Comparison of ENCODE assay signal across 1 fruit fly cellular context in the genomic region with DNA sequence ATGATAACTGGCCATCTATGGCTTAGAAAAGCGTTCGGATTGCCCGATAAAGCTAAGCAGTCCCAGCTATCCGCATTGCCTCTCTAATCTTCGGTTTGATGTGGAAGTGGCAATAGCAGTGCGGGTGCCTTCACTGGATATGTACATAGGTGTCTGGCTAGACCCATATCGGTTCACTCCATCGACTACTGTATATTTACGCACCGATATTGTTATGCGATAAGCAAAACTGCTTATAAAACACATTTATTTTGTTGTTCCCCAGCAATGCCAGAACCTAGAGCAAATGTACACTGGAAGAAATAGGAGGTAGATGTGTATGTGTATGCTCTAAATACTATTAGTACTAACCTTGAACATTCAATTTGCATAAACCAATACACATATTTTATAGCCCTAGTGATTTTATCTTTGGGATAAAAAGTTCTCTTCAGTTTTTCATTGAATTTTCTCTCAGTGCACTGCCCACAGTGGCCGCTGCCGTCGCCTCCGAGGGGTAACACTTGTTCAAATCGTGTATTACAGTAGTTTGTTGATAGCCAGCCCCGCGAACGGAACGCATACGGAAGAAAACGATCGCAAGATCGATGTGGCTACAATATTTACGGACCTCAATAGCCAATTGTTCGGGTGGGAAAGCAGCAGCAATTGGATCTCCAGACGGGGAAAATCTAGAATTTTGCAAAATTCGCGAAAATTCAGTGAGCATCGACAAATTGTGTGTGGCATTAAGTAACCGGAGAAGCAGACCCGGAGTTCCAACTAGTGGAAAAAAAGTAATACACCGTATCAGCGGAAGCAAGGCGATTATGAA.
TF ChIP-seq lines count a peak whose summit lies in the region.

A gene (plus strand): TSS at position 524 of the 814 bp plus-strand sequence.

TF ChIP-seq in whole organism, embryonic, 481 proteins besides CTCF, POLR2A, EP300 and RAD21 (continued from another document and continues in another):
- TF ChIP-seq croc (GFP tag; conservative IDR thresholded peaks at IDR 0.05; lab: Robert Waterston, UW) (peak; percentile 94), Gsc (GFP tag; IDR thresholded peaks at IDR 0.05; lab: Robert Waterston, UW) (no peak; the same call in none of the 2 replicates), sob (GFP tag; IDR thresholded peaks at IDR 0.05; lab: Robert Waterston, UW) (peak; percentile 99), CG3281 (GFP tag; optimal IDR thresholded peaks at IDR 0.05; lab: Kevin White, UChicago) (peak; percentile 98), jumu (GFP tag; optimal IDR thresholded peaks at IDR 0.05; lab: Kevin White, UChicago) (peak; percentile 97), bigmax (GFP tag; optimal IDR thresholded peaks at IDR 0.05; lab: Kevin White, UChicago) (peak; percentile 55), CG17385 (GFP tag; optimal IDR thresholded peaks at IDR 0.05; lab: Kevin White, UChicago) (peak; percentile 96), CG11723 (GFP tag; optimal IDR thresholded peaks at IDR 0.05; lab: Kevin White, UChicago) (peak; percentile 88), danr (GFP tag; IDR thresholded peaks at IDR 0.05; lab: Robert Waterston, UW) (peak; percentile 95), mam (GFP tag; optimal IDR thresholded peaks at IDR 0.05; lab: Kevin White, UChicago) (peak; percentile 98), Hsf (GFP tag; optimal IDR thresholded peaks at IDR 0.05; lab: Kevin White, UChicago) (peak; percentile 97), MBD-R2 (GFP tag; IDR thresholded peaks at IDR 0.05; lab: Robert Waterston, UW) (peak; percentile 98), Dll (GFP tag; IDR thresholded peaks at IDR 0.05; lab: Robert Waterston, UW; ENCODE audit: partially characterized antibody) (no peak), Nf-YC (tag; optimal IDR thresholded peaks at IDR 0.05; lab: Kevin White, UChicago) (peak; percentile 82), MTF-1 (GFP tag; optimal IDR thresholded peaks at IDR 0.05; lab: Kevin White, UChicago; ENCODE audit: borderline replicate concordance) (peak; percentile 93), CG17612 (GFP tag; IDR thresholded peaks at IDR 0.05; lab: Robert Waterston, UW) (peak; percentile 93), CoRest (tag; optimal IDR thresholded peaks at IDR 0.05; lab: Kevin White, UChicago) (peak; percentile 97), Elba2 (GFP tag; optimal IDR thresholded peaks at IDR 0.05; lab: Kevin White, UChicago) (peak; percentile 41), ssp (GFP tag; IDR thresholded peaks at IDR 0.05; lab: Robert Waterston, UW) (peak; percentile 89), gem (tag; optimal IDR thresholded peaks at IDR 0.05; lab: Kevin White, UChicago) (peak; percentile 98), zfh2 (GFP tag; optimal IDR thresholded peaks at IDR 0.05; lab: Kevin White, UChicago) (peak; percentile 97), peb (GFP tag; IDR thresholded peaks at IDR 0.05; lab: Robert Waterston, UW) (peak; percentile 90), CG10366 (GFP tag; IDR thresholded peaks at IDR 0.05; lab: Robert Waterston, UW) (peak; percentile 97), Adf1 (GFP tag; IDR thresholded peaks at IDR 0.05; lab: Robert Waterston, UW) (peak; percentile 86), CG30431 (GFP tag; optimal IDR thresholded peaks at IDR 0.05; lab: Kevin White, UChicago) (peak; percentile 92), E2f2 (GFP tag; IDR thresholded peaks at IDR 0.05; lab: Robert Waterston, UW) (peak; percentile 81), CG8478 (optimal IDR thresholded peaks at IDR 0.05; lab: Kevin White, UChicago) (no peak), CG4730 (GFP tag; IDR thresholded peaks at IDR 0.05; lab: Robert Waterston, UW) (peak; percentile 95), CG11696 (GFP tag; IDR thresholded peaks at IDR 0.05; lab: Robert Waterston, UW) (peak; percentile 88), Kr (GFP tag; optimal IDR thresholded peaks at IDR 0.05; lab: Kevin White, UChicago) (peak; percentile 43), CG2199 (GFP tag; IDR thresholded peaks at IDR 0.05; lab: Robert Waterston, UW) (peak; percentile 93), Neu2 (GFP tag; optimal IDR thresholded peaks at IDR 0.05; lab: Kevin White, UChicago; ENCODE audit: borderline replicate concordance) (peak; percentile 88), Bteb2 (GFP tag; optimal IDR thresholded peaks at IDR 0.05; lab: Kevin White, UChicago) (peak; percentile 96), Dip3 (GFP tag; optimal IDR thresholded peaks at IDR 0.05; lab: Kevin White, UChicago) (peak; percentile 97), gcm2 (GFP tag; optimal IDR thresholded peaks at IDR 0.05; lab: Kevin White, UChicago) (peak; percentile 89), ewg (GFP tag; optimal IDR thresholded peaks at IDR 0.05; lab: Kevin White, UChicago) (peak; percentile 90), nom (GFP tag; optimal IDR thresholded peaks at IDR 0.05; lab: Kevin White, UChicago) (peak; percentile 73), CG10959 (GFP tag; IDR thresholded peaks at IDR 0.05; lab: Robert Waterston, UW) (peak; percentile 95), TFAM (GFP tag; optimal IDR thresholded peaks at IDR 0.05; lab: Kevin White, UChicago) (peak; percentile 78), ase (GFP tag; IDR thresholded peaks at IDR 0.05; lab: Robert Waterston, UW) (peak; percentile 96), gfzf (GFP tag; optimal IDR thresholded peaks at IDR 0.05; lab: Kevin White, UChicago) (peak; percentile 15), fd3F (GFP tag; optimal IDR thresholded peaks at IDR 0.05; lab: Kevin White, UChicago) (peak; percentile 96), CG31224 (GFP tag; IDR thresholded peaks at IDR 0.05; lab: Robert Waterston, UW) (peak; percentile 95), shn (GFP tag; optimal IDR thresholded peaks at IDR 0.05; lab: Kevin White, UChicago) (peak; percentile 94), otp (GFP tag; IDR thresholded peaks at IDR 0.05; lab: Robert Waterston, UW) (peak; percentile 95), maf-S (GFP tag; optimal IDR thresholded peaks at IDR 0.05; lab: Kevin White, UChicago) (peak; percentile 97), Hr39 (optimal IDR thresholded peaks at IDR 0.05; lab: Kevin White, UChicago) (no peak), CG6272 (GFP tag; IDR thresholded peaks at IDR 0.05; lab: Robert Waterston, UW) (peak; percentile 94), CG17359 (tag; optimal IDR thresholded peaks at IDR 0.05; lab: Kevin White, UChicago) (peak; percentile 97), CG6654 (GFP tag; optimal IDR thresholded peaks at IDR 0.05; lab: Kevin White, UChicago) (peak; percentile 86), Ssrp (tag; optimal IDR thresholded peaks at IDR 0.05; lab: Kevin White, UChicago) (peak; percentile 93), CG7987 (GFP tag; optimal IDR thresholded peaks at IDR 0.05; lab: Kevin White, UChicago) (peak; percentile 94), Ravus (GFP tag; IDR thresholded peaks at IDR 0.05; lab: Robert Waterston, UW) (peak; percentile 94), ab (GFP tag; optimal IDR thresholded peaks at IDR 0.05; lab: Kevin White, UChicago) (peak; percentile 94), CG14014 (GFP tag; IDR thresholded peaks at IDR 0.05; lab: Robert Waterston, UW) (peak; percentile 98), Atf3 (GFP tag; optimal IDR thresholded peaks at IDR 0.05; lab: Kevin White, UChicago) (peak; percentile 95), D (optimal IDR thresholded peaks at IDR 0.05; lab: Kevin White, UChicago) (no peak), D (GFP tag; optimal IDR thresholded peaks at IDR 0.05; lab: Kevin White, UChicago) (peak; percentile 94), gsb-n (tag; optimal IDR thresholded peaks at IDR 0.05; lab: Kevin White, UChicago) (peak; percentile 93), CG13287 (GFP tag; IDR thresholded peaks at IDR 0.05; lab: Robert Waterston, UW; ENCODE audit: partially characterized antibody) (no peak), CG17361 (GFP tag; IDR thresholded peaks at IDR 0.05; lab: Robert Waterston, UW) (peak; percentile 97), CG18262 (tag; optimal IDR thresholded peaks at IDR 0.05; lab: Kevin White, UChicago) (peak; percentile 96), CG4820 (GFP tag; optimal IDR thresholded peaks at IDR 0.05; lab: Kevin White, UChicago) (peak; percentile 98), Fer3 (tag; optimal IDR thresholded peaks at IDR 0.05; lab: Kevin White, UChicago) (peak; percentile 98), ap (GFP tag; IDR thresholded peaks at IDR 0.05; lab: Robert Waterston, UW) (peak; percentile 94), odd (GFP tag; optimal IDR thresholded peaks at IDR 0.05; lab: Kevin White, UChicago) (peak; percentile 90), NC2β (GFP tag; optimal IDR thresholded peaks at IDR 0.05; lab: Kevin White, UChicago) (peak; percentile 97), kah (GFP tag; optimal IDR thresholded peaks at IDR 0.05; lab: Kevin White, UChicago) (peak; percentile 93), pnt (GFP tag; optimal IDR thresholded peaks at IDR 0.05; lab: Kevin White, UChicago) (peak; percentile 95), gsb (GFP tag; IDR thresholded peaks at IDR 0.05; lab: Robert Waterston, UW) (peak; percentile 97), CG2120 (GFP tag; optimal IDR thresholded peaks at IDR 0.05; lab: Kevin White, UChicago) (peak; percentile 99), Dip2 (GFP tag; IDR thresholded peaks at IDR 0.05; lab: Robert Waterston, UW) (peak; percentile 70; the same call in 1 of the 2 replicates), Trl (optimal IDR thresholded peaks at IDR 0.05; lab: Kevin White, UChicago) (no peak), Trl (GFP tag; optimal IDR thresholded peaks at IDR 0.05; lab: Kevin White, UChicago) (peak; percentile 98), Opbp (GFP tag; IDR thresholded peaks at IDR 0.05; lab: Robert Waterston, UW; ENCODE audit: partially characterized antibody) (no peak), Oli (tag; optimal IDR thresholded peaks at IDR 0.05; lab: Kevin White, UChicago) (peak; percentile 96), sr (GFP tag; IDR thresholded peaks at IDR 0.05; lab: Robert Waterston, UW) (peak; percentile 88), CG2202 (tag; optimal IDR thresholded peaks at IDR 0.05; lab: Kevin White, UChicago) (peak; percentile 86), seq (GFP tag; IDR thresholded peaks at IDR 0.05; lab: Robert Waterston, UW) (peak; percentile 94), Six4 (GFP tag; optimal IDR thresholded peaks at IDR 0.05; lab: Kevin White, UChicago) (peak; percentile 96), CG12071 (GFP tag; optimal IDR thresholded peaks at IDR 0.05; lab: Kevin White, UChicago) (peak; percentile 97), CG8765 (GFP tag; IDR thresholded peaks at IDR 0.05; lab: Robert Waterston, UW) (peak; percentile 94), CG30403 (GFP tag; optimal IDR thresholded peaks at IDR 0.05; lab: Kevin White, UChicago) (peak; percentile 97), PHDP (tag; optimal IDR thresholded peaks at IDR 0.05; lab: Kevin White, UChicago) (peak; percentile 98), dpn (GFP tag; optimal IDR thresholded peaks at IDR 0.05; lab: Kevin White, UChicago) (peak; percentile 97), zf30C (GFP tag; optimal IDR thresholded peaks at IDR 0.05; lab: Kevin White, UChicago) (peak; percentile 93), CG33213 (GFP tag; optimal IDR thresholded peaks at IDR 0.05; lab: Kevin White, UChicago) (peak; percentile 97), CG11093 (GFP tag; IDR thresholded peaks at IDR 0.05; lab: Robert Waterston, UW) (peak; percentile 94), CG10431 (GFP tag; optimal IDR thresholded peaks at IDR 0.05; lab: Kevin White, UChicago) (peak; percentile 69), exex (tag; optimal IDR thresholded peaks at IDR 0.05; lab: Kevin White, UChicago) (peak; percentile 85), CG1233 (GFP tag; optimal IDR thresholded peaks at IDR 0.05; lab: Kevin White, UChicago) (peak; percentile 97), sc (optimal IDR thresholded peaks at IDR 0.05; lab: Kevin White, UChicago) (no peak), sc (GFP tag; optimal IDR thresholded peaks at IDR 0.05; lab: Kevin White, UChicago) (peak; percentile 87), CG15479 (GFP tag; optimal IDR thresholded peaks at IDR 0.05; lab: Kevin White, UChicago) (peak; percentile 58), CG8924 (tag; optimal IDR thresholded peaks at IDR 0.05; lab: Kevin White, UChicago) (peak; percentile 98), Abd-B (GFP tag; optimal IDR thresholded peaks at IDR 0.05; lab: Kevin White, UChicago) (peak; percentile 93), CG11504 (tag; optimal IDR thresholded peaks at IDR 0.05; lab: Kevin White, UChicago) (peak; percentile 96), CG1603 (tag; optimal IDR thresholded peaks at IDR 0.05; lab: Kevin White, UChicago) (peak; percentile 98), CG8388 (GFP tag; optimal IDR thresholded peaks at IDR 0.05; lab: Kevin White, UChicago) (peak; percentile 93), insv (GFP tag; optimal IDR thresholded peaks at IDR 0.05; lab: Kevin White, UChicago) (peak; percentile 19 to 70), CHES-1-like (GFP tag; optimal IDR thresholded peaks at IDR 0.05; lab: Kevin White, UChicago) (peak; percentile 98), Stat92E (GFP tag; optimal IDR thresholded peaks at IDR 0.05; lab: Kevin White, UChicago) (peak in 1 of 3 experiments; percentile 90), Drgx (GFP tag; IDR thresholded peaks at IDR 0.05; lab: Robert Waterston, UW) (peak; percentile 94), HLH4C (GFP tag; IDR thresholded peaks at IDR 0.05; lab: Robert Waterston, UW; ENCODE audit: partially characterized antibody) (no peak), Lpt (GFP tag; optimal IDR thresholded peaks at IDR 0.05; lab: Kevin White, UChicago) (no peak), dimm (GFP tag; IDR thresholded peaks at IDR 0.05; lab: Robert Waterston, UW) (peak; percentile 86), jigr1 (GFP tag; IDR thresholded peaks at IDR 0.05; lab: Robert Waterston, UW) (peak; percentile 84), Nf-YB (GFP tag; optimal IDR thresholded peaks at IDR 0.05; lab: Kevin White, UChicago) (peak; percentile 82), ttk (GFP tag; IDR thresholded peaks at IDR 0.05; lab: Robert Waterston, UW) (peak; percentile 96), CG18619 (GFP tag; optimal IDR thresholded peaks at IDR 0.05; lab: Kevin White, UChicago) (peak; percentile 95), CG9876 (GFP tag; optimal IDR thresholded peaks at IDR 0.05; lab: Kevin White, UChicago) (peak; percentile 94), CG10267 (tag; optimal IDR thresholded peaks at IDR 0.05; lab: Kevin White, UChicago) (peak; percentile 91), Doc2 (GFP tag; IDR thresholded peaks at IDR 0.05; lab: Robert Waterston, UW) (peak; percentile 90), slbo (GFP tag; IDR thresholded peaks at IDR 0.05; lab: Robert Waterston, UW) (peak; percentile 99), fd102C (GFP tag; optimal IDR thresholded peaks at IDR 0.05; lab: Kevin White, UChicago) (peak; percentile 75), CG16815 (GFP tag; optimal IDR thresholded peaks at IDR 0.05; lab: Kevin White, UChicago) (peak; percentile 92), sqz (GFP tag; optimal IDR thresholded peaks at IDR 0.05; lab: Kevin White, UChicago) (peak; percentile 92), CG6765 (GFP tag; optimal IDR thresholded peaks at IDR 0.05; lab: Kevin White, UChicago) (peak; percentile 92), lbe (GFP tag; optimal IDR thresholded peaks at IDR 0.05; lab: Kevin White, UChicago) (peak; percentile 58), eve (GFP tag; optimal IDR thresholded peaks at IDR 0.05; lab: Kevin White, UChicago) (peak; percentile 73 to 97), bsh (GFP tag; optimal IDR thresholded peaks at IDR 0.05; lab: Kevin White, UChicago) (peak; percentile 57 to 97)
